Worm (Caenorhabditis elegans) whole organism, young adult: ENCODE results near the gene mai-1.

Experiments used
- C06A6.2 ChIP-seq: fragments of 200-800 bp; sonication (Bioruptor generic); conservative IDR thresholded peaks from 2 replicates; pipeline ENCODE4 v1.3.6; 2022; ENCODE audit warnings: missing genetic modification characterization, missing compliant biosample characterization
- F57A8.1 ChIP-seq: fragments of 200-800 bp; sonication (Bioruptor generic); optimal IDR thresholded peaks from 2 replicates; lab custom pipeline; 2018; ENCODE audit warnings: mild to moderate bottlenecking, missing genetic modification characterization, moderate library complexity, missing compliant biosample characterization
- F57C9.4 ChIP-seq: sonication (generic microtip); optimal IDR thresholded peaks from 2 replicates; lab custom pipeline; 2017; ENCODE audit warnings: mild to moderate bottlenecking, missing genetic modification characterization, missing compliant biosample characterization
- Y53G8AR.9 ChIP-seq: fragments of 200-800 bp; sonication (Bioruptor generic); conservative IDR thresholded peaks from 2 replicates; pipeline ENCODE4 v1.3.6; 2022; ENCODE audit warnings: missing genetic modification reagents, missing genetic modification characterization, missing compliant biosample characterization
- Y79H2A.3 ChIP-seq: fragments of 200-800 bp; sonication (Bioruptor generic); conservative IDR thresholded peaks from 2 replicates; pipeline ENCODE4 v1.3.6; 2022; ENCODE audit warnings: missing genetic modification reagents, missing genetic modification characterization, missing compliant biosample characterization
- aptf-3 ChIP-seq: fragments of 200-800 bp; sonication (Bioruptor generic); IDR thresholded peaks from 2 replicates; pipeline ENCODE4 v1.3.6; 2022; ENCODE audit warnings: missing genetic modification characterization, missing compliant biosample characterization
- cebp-1 ChIP-seq, 2 experiments: fragments of 200-800 bp in 1 of 2; sonication (Bioruptor generic) in 1 of 2; sonication (generic microtip) in 1 of 2; IDR thresholded peaks in 1 of 2; optimal IDR thresholded peaks in 1 of 2; 2 replicates each; pipeline versions ENCODE4 v1.3.6 to Lab custom; 2017 to 2022; ENCODE audit warnings: missing compliant biosample characterization in 2 of 2, missing genetic modification characterization in 2 of 2, mild to moderate bottlenecking in 1 of 2, missing genetic modification reagents in 1 of 2, moderate library complexity in 1 of 2
- cebp-2 ChIP-seq: fragments of 200-800 bp; sonication (Bioruptor generic); IDR thresholded peaks from 2 replicates; pipeline ENCODE4 v1.3.6; 2022; ENCODE audit warnings: missing genetic modification characterization, missing compliant biosample characterization
- dpff-1 ChIP-seq: sonication (generic microtip); optimal IDR thresholded peaks from 2 replicates; lab custom pipeline; 2017; ENCODE audit warnings: mild to moderate bottlenecking, missing genetic modification characterization, missing compliant biosample characterization
- egl-44 ChIP-seq: fragments of 200-800 bp; sonication (Bioruptor generic); IDR thresholded peaks from 2 replicates; pipeline ENCODE4 v1.3.6; 2022; ENCODE audit warnings: missing genetic modification reagents, missing genetic modification characterization, missing compliant biosample characterization
- fkh-3 ChIP-seq: sonication (generic microtip); optimal IDR thresholded peaks from 2 replicates; lab custom pipeline; 2016; ENCODE audit warnings: mild to moderate bottlenecking, missing genetic modification characterization, missing compliant biosample characterization
- hmg-20 ChIP-seq: fragments of 200-800 bp; sonication (Bioruptor generic); IDR thresholded peaks from 2 replicates; pipeline ENCODE4 v1.3.6; 2022; ENCODE audit warnings: missing genetic modification reagents, missing genetic modification characterization, missing compliant biosample characterization
- hsf-1 ChIP-seq: fragments of 200-800 bp; sonication (Bioruptor generic); IDR thresholded peaks from 2 replicates; pipeline ENCODE4 v1.3.6; 2022; ENCODE audit warnings: missing genetic modification reagents, missing genetic modification characterization, missing compliant biosample characterization
- lsy-27 ChIP-seq: sonication (generic microtip); optimal IDR thresholded peaks from 2 replicates; lab custom pipeline; 2017; ENCODE audit warnings: missing genetic modification characterization, mild to moderate bottlenecking, missing compliant biosample characterization, antibody characterized with exemption, missing genotype, borderline replicate concordance; ENCODE audit not compliant: insufficient read depth
- madf-3 ChIP-seq: fragments of 200-800 bp; sonication (Bioruptor generic); IDR thresholded peaks from 2 replicates; pipeline ENCODE4 v1.3.6; 2022; ENCODE audit warnings: missing genetic modification reagents, missing genetic modification characterization, missing compliant biosample characterization
- madf-6 ChIP-seq: fragments of 200-800 bp; sonication (Bioruptor generic); IDR thresholded peaks from 2 replicates; pipeline ENCODE4 v1.3.6; 2022; ENCODE audit warnings: missing genetic modification reagents, missing genetic modification characterization, missing compliant biosample characterization
- madf-8 ChIP-seq: fragments of 200-800 bp; sonication (Bioruptor generic); conservative IDR thresholded peaks from 2 replicates; pipeline ENCODE4 v1.3.6; 2022; ENCODE audit warnings: missing genetic modification reagents, missing genetic modification characterization, missing compliant biosample characterization
- mcd-1 ChIP-seq: fragments of 200-800 bp; sonication (Bioruptor generic); IDR thresholded peaks from 2 replicates; pipeline ENCODE4 v1.3.6; 2022; ENCODE audit warnings: missing genetic modification reagents, missing genetic modification characterization, missing compliant biosample characterization
- mes-4 ChIP-seq: sonication (generic microtip); optimal IDR thresholded peaks from 2 replicates; lab custom pipeline; 2016; ENCODE audit warnings: missing genotype, missing genetic modification characterization, missing compliant biosample characterization
- nfya-2 ChIP-seq: fragments of 200-800 bp; sonication (Bioruptor generic); IDR thresholded peaks from 2 replicates; pipeline ENCODE4 v1.3.6; 2022; ENCODE audit warnings: missing genetic modification reagents, missing genetic modification characterization, missing compliant biosample characterization
- nhr-120 ChIP-seq: fragments of 200-800 bp; sonication (Bioruptor generic); IDR thresholded peaks from 2 replicates; pipeline ENCODE4 v1.3.6; 2022; ENCODE audit warnings: missing genetic modification characterization, missing compliant biosample characterization
- nhr-27 ChIP-seq: fragments of 200-800 bp; sonication (Bioruptor generic); optimal IDR thresholded peaks from 2 replicates; lab custom pipeline; 2018; ENCODE audit warnings: mild to moderate bottlenecking, missing genetic modification characterization, moderate library complexity, missing compliant biosample characterization
- nhr-80 ChIP-seq: sonication (generic microtip); optimal IDR thresholded peaks from 2 replicates; lab custom pipeline; 2016; ENCODE audit warnings: missing genetic modification characterization, missing compliant biosample characterization
- pbrm-1 ChIP-seq: fragments of 200-800 bp; sonication (Bioruptor generic); IDR thresholded peaks from 2 replicates; pipeline ENCODE4 v1.3.6; 2022; ENCODE audit warnings: missing genetic modification reagents, missing genetic modification characterization, missing compliant biosample characterization
- pha-4 ChIP-seq: fragments of 150-350 bp; sonication (generic microtip); optimal IDR thresholded peaks from 2 replicates; lab custom pipeline; 2014; ENCODE audit warnings: missing biosample characterization, missing genetic modification reagents, missing genetic modification characterization
- rec-8 ChIP-seq, 2 experiments: sonication (generic microtip); optimal IDR thresholded peaks; 2 replicates each; lab custom pipeline; 2016; ENCODE audit warnings: mild to moderate bottlenecking in 2 of 2, missing genetic modification characterization in 2 of 2, missing genetic modification reagents in 2 of 2, missing genotype in 2 of 2, missing biosample characterization in 1 of 2, missing compliant biosample characterization in 1 of 2, moderate library complexity in 1 of 2
- rpc-1 ChIP-seq, 2 experiments: fragments of 150-350 bp in 1 of 2; sonication (generic microtip) in 1 of 2; optimal IDR thresholded peaks; 2 replicates each; lab custom pipeline; 2014 to 2018; ENCODE audit warnings: missing biosample characterization in 1 of 2, missing genetic modification characterization in 1 of 2, missing genetic modification reagents in 1 of 2, missing genotype in 1 of 2
- snpc-4 ChIP-seq, 5 experiments: fragments of 150-350 bp in 1 of 5; sonication (generic microtip) in 4 of 5; optimal IDR thresholded peaks; 2 replicates each; lab custom pipeline; 2014 to 2018; ENCODE audit warnings: missing genetic modification characterization in 5 of 5, missing biosample characterization in 3 of 5, antibody characterized with exemption in 2 of 5, mild to moderate bottlenecking in 2 of 5, missing compliant biosample characterization in 2 of 5, missing genotype in 2 of 5, moderate library complexity in 2 of 5, missing genetic modification reagents in 1 of 5
- somi-1 ChIP-seq: fragments of 200-800 bp; sonication (Bioruptor generic); optimal IDR thresholded peaks from 2 replicates; lab custom pipeline; 2018; ENCODE audit warnings: mild to moderate bottlenecking, missing genetic modification characterization, missing compliant biosample characterization
- tbp1 ChIP-seq: fragments of 200-800 bp; sonication (Bioruptor generic); optimal IDR thresholded peaks from 2 replicates; lab custom pipeline; 2018; ENCODE audit warnings: mild to moderate bottlenecking, missing genetic modification characterization, missing compliant biosample characterization
- tbx-9 ChIP-seq: sonication (generic microtip); optimal IDR thresholded peaks from 2 replicates; lab custom pipeline; 2016; ENCODE audit warnings: borderline replicate concordance, missing genetic modification characterization, inconsistent platforms, missing compliant biosample characterization
- unc-62 ChIP-seq: fragments of 150-350 bp; optimal IDR thresholded peaks from 2 replicates; lab custom pipeline; 2014; ENCODE audit warnings: missing biosample characterization, missing genetic modification reagents, missing genetic modification characterization
- xnd-1 ChIP-seq: sonication (generic microtip); optimal IDR thresholded peaks from 2 replicates; lab custom pipeline; 2016; ENCODE audit warnings: missing genotype, missing genetic modification reagents, missing genetic modification characterization, missing compliant biosample characterization
- zfh-2 ChIP-seq: fragments of 200-800 bp; sonication (Bioruptor generic); conservative IDR thresholded peaks from 2 replicates; pipeline ENCODE4 v1.3.6; 2022; ENCODE audit warnings: missing genetic modification reagents, missing genetic modification characterization, missing compliant biosample characterization
- zim-3 ChIP-seq: sonication (generic microtip); optimal IDR thresholded peaks from 2 replicates; lab custom pipeline; 2017; ENCODE audit warnings: mild to moderate bottlenecking, missing genetic modification characterization, moderate library complexity, missing compliant biosample characterization
- ztf-25 ChIP-seq: fragments of 200-800 bp; sonication (Bioruptor generic); IDR thresholded peaks from 2 replicates; pipeline ENCODE4 v1.3.6; 2022; ENCODE audit warnings: missing genetic modification reagents, missing genetic modification characterization, missing compliant biosample characterization
- ztf-6 ChIP-seq: fragments of 200-800 bp; sonication (Bioruptor generic); IDR thresholded peaks from 2 replicates; pipeline ENCODE4 v1.3.6; 2022; ENCODE audit warnings: missing genetic modification reagents, missing genetic modification characterization, missing compliant biosample characterization

The mai-1 gene

ce11 chrX:3112946-3113427 lies 3.4 kb downstream of the mai-1 start, which contains the start of gene gpd-3 (continued):
- TF ChIP-seq nhr-27 (tag; lab: Kevin White, UChicago) (no peak), fkh-3 (tag; lab: Kevin White, UChicago) (no peak), tbx-9 (tag; lab: Kevin White, UChicago) (no peak), snpc-4 (GFP tag; optimal IDR thresholded peaks at IDR 0.05; lab: Kevin White, UChicago) (no peak), snpc-4 (tag; optimal IDR thresholded peaks at IDR 0.05; lab: Kevin White, UChicago) (no peak), unc-62 (GFP tag; lab: Kevin White, UChicago) (no peak), nfya-2 (GFP tag; lab: Robert Waterston, UW) (no peak), rpc-1 (optimal IDR thresholded peaks at IDR 0.05; lab: Kevin White, UChicago) (no peak), rpc-1 (tag; optimal IDR thresholded peaks at IDR 0.05; lab: Kevin White, UChicago) (no peak), ztf-25 (GFP tag; lab: Robert Waterston, UW) (no peak), hmg-20 (no peak), mcd-1 (GFP tag; lab: Robert Waterston, UW) (0 out of 2 replicates have a peak, but pooled peaks have one; percentile 9), ztf-6 (GFP tag; lab: Robert Waterston, UW) (0 out of 2 replicates have a peak, but pooled peaks have one; percentile 16), mes-4 (tag; lab: Kevin White, UChicago) (no peak), tbp1 (GFP tag; lab: Kevin White, UChicago) (peak; percentile 28), rec-8 (tag; optimal IDR thresholded peaks at IDR 0.05; lab: Kevin White, UChicago) (no peak), somi-1 (GFP tag; lab: Kevin White, UChicago) (no peak), nhr-120 (GFP tag; lab: Robert Waterston, UW) (no peak), F57C9.4 (no peak), aptf-3 (no peak), hsf-1 (GFP tag; lab: Robert Waterston, UW) (no peak), egl-44 (no peak; the same call in 1 of the 2 replicates), xnd-1 (no peak), Y79H2A.3 (GFP tag; lab: Robert Waterston, UW) (no peak), pha-4 (no peak), dpff-1 (tag; lab: Kevin White, UChicago) (no peak), madf-8 (GFP tag; lab: Robert Waterston, UW) (no peak), F57A8.1 (no peak), zim-3 (tag; lab: Kevin White, UChicago) (no peak), zfh-2 (GFP tag; lab: Robert Waterston, UW) (no peak), lsy-27 (tag; lab: Kevin White, UChicago) (no peak), cebp-1 (GFP tag; IDR thresholded peaks at IDR 0.05; lab: Robert Waterston, UW) (peak; percentile 40; the same call in 1 of the 2 replicates), cebp-1 (tag; optimal IDR thresholded peaks at IDR 0.05; lab: Kevin White, UChicago) (peak; percentile 45), nhr-80 (tag; lab: Kevin White, UChicago) (no peak)

ce11 chrX:3112278-3112677 lies 4.1 kb downstream of the mai-1 start:
- TF ChIP-seq madf-6 (GFP tag; lab: Robert Waterston, UW): peak; percentile 27; the same call in 1 of the 2 replicates
- peak; percentile 45 for TF ChIP-seq mcd-1 (GFP tag; lab: Robert Waterston, UW)
- TF ChIP-seq nhr-120 (GFP tag; lab: Robert Waterston, UW): 0 out of 2 replicates have a peak, but pooled peaks have one; percentile 65
- TF ChIP-seq pbrm-1 (GFP tag; lab: Robert Waterston, UW): peak; percentile 16; the same call in 1 of the 2 replicates
- 0 out of 2 replicates have a peak, but pooled peaks have one; percentile 20 for TF ChIP-seq C06A6.2 (GFP tag; lab: Robert Waterston, UW)
- 0 out of 2 replicates have a peak, but pooled peaks have one; percentile 9 for TF ChIP-seq hmg-20
- 0 out of 2 replicates have a peak, but pooled peaks have one; percentile 27 for TF ChIP-seq cebp-2 (GFP tag; lab: Robert Waterston, UW)
- TF ChIP-seq hsf-1 (GFP tag; lab: Robert Waterston, UW): 0 out of 2 replicates have a peak, but pooled peaks have one; percentile 9
- TF ChIP-seq aptf-3: 0 out of 2 replicates have a peak, but pooled peaks have one; percentile 64
- 0 out of 2 replicates have a peak, but pooled peaks have one; percentile 64 for TF ChIP-seq Y53G8AR.9 (GFP tag; lab: Robert Waterston, UW)
- TF ChIP-seq madf-3 (GFP tag; lab: Robert Waterston, UW): 0 out of 2 replicates have a peak, but pooled peaks have one; percentile 53
